Worm (Caenorhabditis elegans) whole organism, L1 larva: ENCODE data around the gene Y69A2AR.51.
A peak's percentile ranks its signal among the peaks of the same experiment; 100 is the strongest.

ENCODE experiments used
- C04F5.9 ChIP-seq: sonication (generic microtip); optimal IDR thresholded peaks from 2 replicates; lab custom pipeline; 2016; ENCODE audit warnings: missing genetic modification characterization, missing compliant biosample characterization
- C16A3.4 ChIP-seq: fragments of 150-350 bp; optimal IDR thresholded peaks from 2 replicates; lab custom pipeline; 2014; ENCODE audit warnings: missing biosample characterization, missing genetic modification characterization
- F16B12.6 ChIP-seq: fragments of 150-350 bp; optimal IDR thresholded peaks from 2 replicates; lab custom pipeline; 2014; ENCODE audit warnings: missing biosample characterization, missing genetic modification characterization
- Y116A8C.19 ChIP-seq: sonication (generic microtip); optimal IDR thresholded peaks from 2 replicates; lab custom pipeline; 2016; ENCODE audit warnings: missing compliant biosample characterization, missing genetic modification characterization, borderline replicate concordance
- aha-1 ChIP-seq: fragments of 150-350 bp; optimal IDR thresholded peaks from 2 replicates; lab custom pipeline; 2014; ENCODE audit warnings: missing biosample characterization, missing genetic modification characterization
- ama-1 ChIP-seq: fragments of 150-350 bp; optimal IDR thresholded peaks from 2 replicates; lab custom pipeline; 2014
- blmp-1 ChIP-seq: fragments of 150-350 bp; optimal IDR thresholded peaks from 2 replicates; lab custom pipeline; 2014; ENCODE audit warnings: missing biosample characterization, missing genetic modification characterization
- ceh-63 ChIP-seq: fragments of 200-800 bp; sonication (Bioruptor generic); optimal IDR thresholded peaks from 2 replicates; lab custom pipeline; 2018; ENCODE audit warnings: mild to moderate bottlenecking, missing genetic modification characterization, missing compliant biosample characterization
- ceh-82 ChIP-seq, 3 experiments: fragments of 150-350 bp in 1 of 3; sonication (generic microtip) in 2 of 3; optimal IDR thresholded peaks; 2 replicates each; lab custom pipeline; 2014 to 2017; ENCODE audit warnings: missing biosample characterization in 3 of 3, missing genetic modification characterization in 3 of 3
- ceh-88 ChIP-seq: fragments of 200-800 bp; sonication (Bioruptor generic); IDR thresholded peaks from 2 replicates; pipeline ENCODE4 v1.3.6; 2022; ENCODE audit warnings: missing genetic modification characterization, missing compliant biosample characterization
- egl-13 ChIP-seq: sonication (generic microtip); optimal IDR thresholded peaks from 2 replicates; lab custom pipeline; 2016; ENCODE audit warnings: missing genotype, missing genetic modification reagents, missing genetic modification characterization, missing compliant biosample characterization
- egl-27 ChIP-seq, 2 experiments: fragments of 150-350 bp in 1 of 2; sonication (generic microtip); optimal IDR thresholded peaks; 3 replicates each; lab custom pipeline; 2017 to 2018; ENCODE audit warnings: missing biosample characterization in 2 of 2, missing genetic modification characterization in 2 of 2, missing genetic modification reagents in 2 of 2
- elt-2 ChIP-seq: sonication (generic microtip); optimal IDR thresholded peaks from 2 replicates; lab custom pipeline; 2016; ENCODE audit warnings: missing genetic modification characterization, mild to moderate bottlenecking, inconsistent platforms, missing compliant biosample characterization, missing genetic modification reagents
- fkh-10 ChIP-seq: sonication (generic microtip); optimal IDR thresholded peaks from 2 replicates; lab custom pipeline; 2017; ENCODE audit warnings: missing biosample characterization, missing genetic modification reagents, missing genetic modification characterization
- fkh-4 ChIP-seq: sonication (generic microtip); optimal IDR thresholded peaks from 2 replicates; lab custom pipeline; 2016; ENCODE audit warnings: missing compliant biosample characterization, missing genetic modification characterization, borderline replicate concordance
- fos-1 ChIP-seq: fragments of 150-350 bp; optimal IDR thresholded peaks from 2 replicates; lab custom pipeline; 2014; ENCODE audit warnings: missing biosample characterization, missing genetic modification characterization
- hlh-4 ChIP-seq: sonication (generic microtip); optimal IDR thresholded peaks from 2 replicates; lab custom pipeline; 2016; ENCODE audit warnings: mild to moderate bottlenecking, missing genetic modification characterization, missing compliant biosample characterization
- hpl-2 ChIP-seq: fragments of 150-350 bp; optimal IDR thresholded peaks from 2 replicates; lab custom pipeline; 2014; ENCODE audit warnings: missing biosample characterization, missing genetic modification reagents, missing genetic modification characterization
- irx-1 ChIP-seq: sonication (generic microtip); optimal IDR thresholded peaks from 2 replicates; lab custom pipeline; 2016; ENCODE audit warnings: missing genetic modification characterization, missing compliant biosample characterization
- isw-1 ChIP-seq: fragments of 200-800 bp; sonication (Bioruptor generic); IDR thresholded peaks from 2 replicates; pipeline ENCODE4 v1.3.6; 2022; ENCODE audit warnings: missing genetic modification characterization, missing compliant biosample characterization
- jun-1 ChIP-seq: fragments of 150-350 bp; optimal IDR thresholded peaks from 2 replicates; lab custom pipeline; 2014; ENCODE audit warnings: missing biosample characterization, missing genetic modification reagents, missing genetic modification characterization
- lin-13 ChIP-seq: fragments of 150-350 bp; optimal IDR thresholded peaks from 2 replicates; lab custom pipeline; 2014; ENCODE audit warnings: missing biosample characterization, missing genetic modification reagents, missing genetic modification characterization
- lin-14 ChIP-seq: fragments of 200-800 bp; sonication (Bioruptor generic); optimal IDR thresholded peaks from 2 replicates; lab custom pipeline; 2018; ENCODE audit warnings: mild to moderate bottlenecking, missing genetic modification characterization, moderate library complexity, missing compliant biosample characterization
- lin-35 ChIP-seq, 2 experiments: fragments of 150-350 bp; optimal IDR thresholded peaks; 2 replicates each; lab custom pipeline; 2014; ENCODE audit warnings: missing biosample characterization in 2 of 2, missing genetic modification characterization in 2 of 2, missing genetic modification reagents in 2 of 2
- lin-39 ChIP-seq: fragments of 150-350 bp; optimal IDR thresholded peaks from 2 replicates; lab custom pipeline; 2014; ENCODE audit warnings: missing biosample characterization, missing genetic modification reagents, missing genetic modification characterization
- lir-3 ChIP-seq: sonication (generic microtip); optimal IDR thresholded peaks from 2 replicates; lab custom pipeline; 2016; ENCODE audit warnings: mild to moderate bottlenecking, missing genetic modification characterization, moderate library complexity, missing compliant biosample characterization; ENCODE audit not compliant: poor library complexity
- lsy-2 ChIP-seq, 2 experiments: fragments of 150-350 bp; optimal IDR thresholded peaks; 2 replicates each; lab custom pipeline; 2014; ENCODE audit warnings: missing biosample characterization in 2 of 2, missing genetic modification characterization in 2 of 2
- mdl-1 ChIP-seq, 2 experiments: fragments of 150-350 bp; optimal IDR thresholded peaks; 2 replicates each; lab custom pipeline; 2014 to 2017; ENCODE audit warnings: missing biosample characterization in 2 of 2, missing genetic modification characterization in 2 of 2, inconsistent platforms in 1 of 2
- nhr-11 ChIP-seq: fragments of 150-350 bp; optimal IDR thresholded peaks from 2 replicates; lab custom pipeline; 2014; ENCODE audit warnings: missing biosample characterization, missing genetic modification characterization
- nhr-12 ChIP-seq: sonication (generic microtip); optimal IDR thresholded peaks from 2 replicates; lab custom pipeline; 2017; ENCODE audit warnings: missing biosample characterization, missing genetic modification characterization
- nhr-19 ChIP-seq: fragments of 200-800 bp; sonication (Bioruptor generic); conservative IDR thresholded peaks from 2 replicates; pipeline ENCODE4 v1.3.6; 2022; ENCODE audit warnings: missing genetic modification characterization, missing compliant biosample characterization
- nhr-237 ChIP-seq: fragments of 150-350 bp; optimal IDR thresholded peaks from 2 replicates; lab custom pipeline; 2014; ENCODE audit warnings: missing biosample characterization, missing genetic modification characterization
- nhr-47 ChIP-seq: sonication (generic microtip); optimal IDR thresholded peaks from 2 replicates; lab custom pipeline; 2016; ENCODE audit warnings: mild to moderate bottlenecking, missing genetic modification characterization, moderate library complexity, missing compliant biosample characterization
- nhr-71 ChIP-seq: sonication (generic microtip); optimal IDR thresholded peaks from 2 replicates; lab custom pipeline; 2016; ENCODE audit warnings: mild to moderate bottlenecking, missing genetic modification characterization, moderate library complexity, missing compliant biosample characterization
- nhr-77 ChIP-seq: fragments of 150-350 bp; optimal IDR thresholded peaks from 2 replicates; lab custom pipeline; 2014; ENCODE audit warnings: missing biosample characterization, missing genetic modification characterization
- nhr-90 ChIP-seq: sonication (generic microtip); optimal IDR thresholded peaks from 2 replicates; lab custom pipeline; 2016; ENCODE audit warnings: mild to moderate bottlenecking, missing genetic modification characterization, missing compliant biosample characterization; ENCODE audit not compliant: poor library complexity
- skn-1 ChIP-seq: fragments of 150-350 bp; optimal IDR thresholded peaks from 2 replicates; lab custom pipeline; 2014; ENCODE audit warnings: missing biosample characterization, missing genetic modification characterization
- snu-23 ChIP-seq: sonication (generic microtip); optimal IDR thresholded peaks from 2 replicates; lab custom pipeline; 2016; ENCODE audit warnings: missing genetic modification characterization, missing compliant biosample characterization
- sox-4 ChIP-seq: sonication (generic microtip); optimal IDR thresholded peaks from 2 replicates; lab custom pipeline; 2016; ENCODE audit warnings: missing genetic modification characterization, missing compliant biosample characterization
- sptf-1 ChIP-seq: fragments of 150-350 bp; optimal IDR thresholded peaks from 2 replicates; lab custom pipeline; 2014; ENCODE audit warnings: missing biosample characterization, missing genetic modification characterization
- sup-37 ChIP-seq: fragments of 200-800 bp; sonication (Bioruptor generic); optimal IDR thresholded peaks from 2 replicates; lab custom pipeline; 2018; ENCODE audit warnings: mild to moderate bottlenecking, missing genetic modification characterization, missing compliant biosample characterization
- swsn-7 ChIP-seq: sonication (generic microtip); optimal IDR thresholded peaks from 2 replicates; lab custom pipeline; 2016; ENCODE audit warnings: missing genetic modification characterization, missing compliant biosample characterization
- tbx-2 ChIP-seq: sonication (generic microtip); optimal IDR thresholded peaks from 2 replicates; lab custom pipeline; 2016; ENCODE audit warnings: missing genetic modification characterization, missing compliant biosample characterization
- tlp-1 ChIP-seq: fragments of 150-350 bp; optimal IDR thresholded peaks from 2 replicates; lab custom pipeline; 2014; ENCODE audit warnings: missing biosample characterization, missing genetic modification characterization
- vab-15 ChIP-seq: sonication (generic microtip); optimal IDR thresholded peaks from 2 replicates; lab custom pipeline; 2017; ENCODE audit warnings: missing genotype, mild to moderate bottlenecking, missing genetic modification characterization, missing compliant biosample characterization
- xbp-1 ChIP-seq: sonication (generic microtip); optimal IDR thresholded peaks from 2 replicates; lab custom pipeline; 2016; ENCODE audit warnings: missing genetic modification characterization, missing compliant biosample characterization
- zag-1 ChIP-seq: fragments of 150-350 bp; optimal IDR thresholded peaks from 2 replicates; lab custom pipeline; 2014; ENCODE audit warnings: missing biosample characterization, missing genetic modification characterization
- zip-4 ChIP-seq: fragments of 200-800 bp; sonication (Bioruptor generic); optimal IDR thresholded peaks from 2 replicates; lab custom pipeline; 2018; ENCODE audit warnings: mild to moderate bottlenecking, missing genetic modification characterization, moderate library complexity, missing compliant biosample characterization
- ztf-4 ChIP-seq: fragments of 150-350 bp; optimal IDR thresholded peaks from 2 replicates; lab custom pipeline; 2014; ENCODE audit warnings: missing biosample characterization, missing genetic modification characterization

Y69A2AR.51 gene

ce11 chrIV:2581483-2581882 lies 9.3 kb downstream of the Y69A2AR.51 start, which contains the start of gene nhr-242:
TSS of gene nhr-242 (minus strand) at chrIV:2581583.
- TF ChIP-seq swsn-7 (tag; lab: Kevin White, UChicago) (no peak), ceh-82 (tag; optimal IDR thresholded peaks at IDR 0.05; lab: Kevin White, UChicago) (no peak), ceh-63 (no peak)
- TF ChIP-seq, all 84 proteins: peak for 0

- TF ChIP-seq zag-1 (no peak), blmp-1 (tag; lab: Kevin White, UChicago) (no peak), sup-37 (GFP tag; lab: Kevin White, UChicago) (no peak)
Observed at ce11 chrIV:2597417-2597816, 25.2 kb downstream of the Y69A2AR.51 start, which contains the start of gene Y69A2AR.47. TSS of gene Y69A2AR.47 (plus strand) at chrIV:2597717.

ce11 chrIV:2599634-2600033 lies 27.4 kb downstream of the Y69A2AR.51 start:
- peak; percentile 76 for TF ChIP-seq nhr-90 (tag; lab: Kevin White, UChicago)
- TF ChIP-seq tbx-2 (tag; lab: Kevin White, UChicago): peak; percentile 86
- no peak for TF ChIP-seq ceh-88
- TF ChIP-seq egl-27 (tag; optimal IDR thresholded peaks at IDR 0.05; lab: Kevin White, UChicago): no peak
- peak; percentile 17 for TF ChIP-seq fkh-10 (GFP tag; lab: Kevin White, UChicago)
- peak; percentile 95 for TF ChIP-seq snu-23 (GFP tag; lab: Kevin White, UChicago)
- no peak for TF ChIP-seq nhr-12 (tag; lab: Kevin White, UChicago)
- TF ChIP-seq C16A3.4 (tag; lab: Kevin White, UChicago): peak; percentile 56
- no peak for TF ChIP-seq ceh-63
- TF ChIP-seq blmp-1 (tag; lab: Kevin White, UChicago): peak; percentile 55
- peak; percentile 39 for TF ChIP-seq F16B12.6 (tag; lab: Kevin White, UChicago)
- peak; percentile 95 for TF ChIP-seq lin-14
- no peak for TF ChIP-seq zip-4 (GFP tag; lab: Kevin White, UChicago)
- peak; percentile 12 for TF ChIP-seq elt-2 (tag; lab: Kevin White, UChicago)
- peak; percentile 68 for TF ChIP-seq isw-1
- peak; percentile 54 for TF ChIP-seq lir-3 (tag; lab: Kevin White, UChicago)
- TF ChIP-seq jun-1: peak; percentile 69
- peak; percentile 74 for TF ChIP-seq xbp-1 (tag; lab: Kevin White, UChicago)
- TF ChIP-seq vab-15 (tag; lab: Kevin White, UChicago): no peak
- peak; percentile 59 for TF ChIP-seq egl-13 (tag; lab: Kevin White, UChicago)
- peak; percentile 81 for TF ChIP-seq skn-1
- TF ChIP-seq Y116A8C.19: no peak
- peak; percentile 84 to 89 for TF ChIP-seq lsy-2 (tag; optimal IDR thresholded peaks at IDR 0.05; lab: Kevin White, UChicago)
- TF ChIP-seq ama-1 (lab: Kevin White, UChicago): peak; percentile 83
- TF ChIP-seq irx-1 (tag; lab: Kevin White, UChicago): peak; percentile 73
- no peak for TF ChIP-seq tlp-1 (tag; lab: Kevin White, UChicago)
- peak; percentile 77 to 87 for TF ChIP-seq lin-35 (GFP tag; optimal IDR thresholded peaks at IDR 0.05; lab: Kevin White, UChicago)
- TF ChIP-seq nhr-237: peak; percentile 4
- TF ChIP-seq C04F5.9 (tag; lab: Kevin White, UChicago): peak; percentile 49
- peak; percentile 96 for TF ChIP-seq nhr-71
- TF ChIP-seq hlh-4 (tag; lab: Kevin White, UChicago): no peak
- TF ChIP-seq sox-4 (tag; lab: Kevin White, UChicago): peak; percentile 10
- TF ChIP-seq aha-1 (tag; lab: Kevin White, UChicago): peak; percentile 33
- peak; percentile 91 for TF ChIP-seq nhr-11 (tag; lab: Kevin White, UChicago)
- TF ChIP-seq nhr-47: peak; percentile 88
- peak; percentile 75 for TF ChIP-seq ztf-4 (tag; lab: Kevin White, UChicago)
- TF ChIP-seq nhr-19 (GFP tag; lab: Robert Waterston, UW): peak; percentile 90
- peak; percentile 89 for TF ChIP-seq lin-13 (GFP tag; lab: Kevin White, UChicago)
- TF ChIP-seq fos-1 (tag; lab: Kevin White, UChicago): peak; percentile 55
- TF ChIP-seq sptf-1 (tag; lab: Kevin White, UChicago): no peak
- peak in 1 of 2 experiments; percentile 93 for TF ChIP-seq mdl-1 (tag; optimal IDR thresholded peaks at IDR 0.05; lab: Kevin White, UChicago)
- peak; percentile 36 for TF ChIP-seq hpl-2
- TF ChIP-seq swsn-7 (tag; lab: Kevin White, UChicago): peak; percentile 87
- TF ChIP-seq nhr-77 (tag; lab: Kevin White, UChicago): peak; percentile 44
- no peak for TF ChIP-seq fkh-4 (tag; lab: Kevin White, UChicago)
- peak; percentile 38 for TF ChIP-seq lin-39 (tag; lab: Kevin White, UChicago)
